Fruit fly (Drosophila melanogaster) whole organism, embryonic: ENCODE results near the gene Stt3B.

Experiments
- Bteb2 ChIP-seq: fragments of 200-800 bp; sonication (Bioruptor generic); optimal IDR thresholded peaks from 2 replicates; lab custom pipeline; 2016; ENCODE audit warnings: missing biosample characterization, missing genetic modification characterization
- CG11247 ChIP-seq: fragments of 200-800 bp; sonication (Bioruptor generic); IDR thresholded peaks from 2 replicates; pipeline ENCODE4 v1.3.6; 2022; ENCODE audit warnings: missing biosample characterization, missing genetic modification characterization
- CG13287 ChIP-seq: fragments of 200-800 bp; sonication (Bioruptor generic); IDR thresholded peaks from 2 replicates; pipeline ENCODE4 v1.3.6; 2022; ENCODE audit warnings: missing biosample characterization, missing genetic modification characterization; ENCODE audit not compliant: partially characterized antibody
- CG14441 ChIP-seq: fragments of 200-800 bp; sonication (Bioruptor generic); IDR thresholded peaks from 2 replicates; pipeline ENCODE4 v1.3.6; 2022; ENCODE audit warnings: missing biosample characterization, missing genetic modification characterization
- CG16815 ChIP-seq: fragments of 200-800 bp; sonication (Bioruptor generic); optimal IDR thresholded peaks from 3 replicates; lab custom pipeline; 2017; ENCODE audit warnings: missing biosample characterization, mild to moderate bottlenecking, missing genetic modification characterization
- CG17385 ChIP-seq: fragments of 200-800 bp; sonication (Bioruptor generic); optimal IDR thresholded peaks from 3 replicates; lab custom pipeline; 2018; ENCODE audit warnings: missing biosample characterization, mild to moderate bottlenecking, missing genetic modification characterization
- CG18764 ChIP-seq: fragments of 200-800 bp; sonication (Bioruptor generic); optimal IDR thresholded peaks from 3 replicates; lab custom pipeline; 2016; ENCODE audit warnings: missing biosample characterization, missing genetic modification characterization
- CG2120 ChIP-seq: fragments of 200-800 bp; sonication (Bioruptor generic); optimal IDR thresholded peaks from 3 replicates; lab custom pipeline; 2016; ENCODE audit warnings: missing biosample characterization, missing genetic modification characterization
- CG2129 ChIP-seq: fragments of 200-800 bp; sonication (Bioruptor generic); IDR thresholded peaks from 2 replicates; pipeline ENCODE4 v1.3.6; 2022; ENCODE audit warnings: missing biosample characterization, missing genetic modification characterization; ENCODE audit not compliant: partially characterized antibody
- CG32767 ChIP-seq: fragments of 200-800 bp; sonication (Bioruptor generic); IDR thresholded peaks from 2 replicates; pipeline ENCODE4 v1.3.6; 2022; ENCODE audit warnings: missing biosample characterization, missing genetic modification characterization
- CG33557 ChIP-seq: fragments of 200-800 bp; sonication (Bioruptor generic); optimal IDR thresholded peaks from 2 replicates; lab custom pipeline; 2019; ENCODE audit warnings: missing biosample characterization, mild to moderate bottlenecking, missing genetic modification characterization, moderate library complexity
- CG34224 ChIP-seq: fragments of 200-800 bp; sonication (Bioruptor generic); IDR thresholded peaks from 3 replicates; pipeline ENCODE4 v1.3.6; 2022; ENCODE audit warnings: missing biosample characterization, missing genetic modification characterization; ENCODE audit not compliant: partially characterized antibody
- CG34376 ChIP-seq: fragments of 200-800 bp; sonication (Bioruptor generic); optimal IDR thresholded peaks from 2 replicates; lab custom pipeline; 2018; ENCODE audit warnings: missing biosample characterization, mild to moderate bottlenecking, missing genetic modification characterization
- CG34422 ChIP-seq: fragments of 200-800 bp; sonication (Bioruptor generic); IDR thresholded peaks from 3 replicates; pipeline ENCODE4 v1.3.6; 2022; ENCODE audit warnings: missing biosample characterization, missing genetic modification characterization
- CG3847 ChIP-seq: fragments of 200-800 bp; sonication (Bioruptor generic); IDR thresholded peaks from 2 replicates; pipeline ENCODE4 v1.3.6; 2022; ENCODE audit warnings: missing biosample characterization, missing genetic modification characterization
- CG4328 ChIP-seq: fragments of 200-800 bp; sonication (Bioruptor generic); optimal IDR thresholded peaks from 3 replicates; lab custom pipeline; 2017; ENCODE audit warnings: missing biosample characterization, missing genetic modification reagents, missing genetic modification characterization
- CG6791 ChIP-seq: fragments of 200-800 bp; sonication (Bioruptor generic); IDR thresholded peaks from 3 replicates; pipeline ENCODE4 v1.3.6; 2022; ENCODE audit warnings: missing biosample characterization, missing genetic modification characterization; ENCODE audit not compliant: partially characterized antibody
- CG8290 ChIP-seq, 3 experiments: fragments of 200-800 bp; sonication (Bioruptor generic); optimal IDR thresholded peaks; 2 replicates each; lab custom pipeline; 2016 to 2019; ENCODE audit warnings: missing biosample characterization in 3 of 3, missing genetic modification characterization in 3 of 3, mild to moderate bottlenecking in 2 of 3, moderate library complexity in 1 of 3
- CG8924 ChIP-seq: fragments of 200-800 bp; optimal IDR thresholded peaks from 3 replicates; lab custom pipeline; 2019; ENCODE audit warnings: missing biosample characterization, mild to moderate bottlenecking, missing genetic modification characterization, moderate library complexity
- CG9215 ChIP-seq: fragments of 200-800 bp; sonication (Bioruptor generic); IDR thresholded peaks from 2 replicates; pipeline ENCODE4 v1.3.6; 2022; ENCODE audit warnings: missing biosample characterization, missing genetic modification characterization
- CG9609 ChIP-seq: fragments of 200-800 bp; sonication (Bioruptor generic); optimal IDR thresholded peaks from 3 replicates; lab custom pipeline; 2016; ENCODE audit warnings: missing biosample characterization, missing genetic modification characterization
- CG9727 ChIP-seq: fragments of 200-800 bp; sonication (Bioruptor generic); optimal IDR thresholded peaks from 3 replicates; lab custom pipeline; 2017; ENCODE audit warnings: missing biosample characterization, mild to moderate bottlenecking, missing genetic modification characterization
- CG9817 ChIP-seq: fragments of 200-800 bp; sonication (Bioruptor generic); optimal IDR thresholded peaks from 2 replicates; lab custom pipeline; 2018; ENCODE audit warnings: missing biosample characterization, mild to moderate bottlenecking, missing genetic modification characterization, moderate library complexity
- Camta ChIP-seq: fragments of 200-800 bp; sonication (Bioruptor generic); optimal IDR thresholded peaks from 2 replicates; lab custom pipeline; 2016; ENCODE audit warnings: missing biosample characterization, missing genetic modification characterization
- CoRest ChIP-seq: fragments of 200-800 bp; sonication (Bioruptor generic); optimal IDR thresholded peaks from 3 replicates; lab custom pipeline; 2018; ENCODE audit warnings: missing biosample characterization, mild to moderate bottlenecking, missing genetic modification characterization, moderate library complexity
- Dll ChIP-seq: fragments of 200-800 bp; sonication (Bioruptor generic); IDR thresholded peaks from 4 replicates; pipeline ENCODE4 v1.3.6; 2022; ENCODE audit warnings: missing biosample characterization, missing genetic modification characterization; ENCODE audit not compliant: partially characterized antibody
- Dref ChIP-seq: fragments of 200-800 bp; sonication (Bioruptor generic); IDR thresholded peaks from 2 replicates; pipeline ENCODE4 v1.3.6; 2022; ENCODE audit warnings: missing biosample characterization, missing genetic modification characterization
- Ets97D ChIP-seq: fragments of 200-800 bp; sonication (Bioruptor generic); optimal IDR thresholded peaks from 3 replicates; lab custom pipeline; 2016; ENCODE audit warnings: missing biosample characterization, missing genetic modification characterization
- Fer1 ChIP-seq: fragments of 200-800 bp; sonication (Bioruptor generic); optimal IDR thresholded peaks from 2 replicates; lab custom pipeline; 2017; ENCODE audit warnings: missing biosample characterization, mild to moderate bottlenecking, missing genetic modification characterization
- H15 ChIP-seq: fragments of 200-800 bp; sonication (Bioruptor generic); IDR thresholded peaks from 3 replicates; pipeline ENCODE4 v1.3.6; 2022; ENCODE audit warnings: missing biosample characterization, missing genetic modification characterization
- HLH4C ChIP-seq: fragments of 200-800 bp; sonication (Bioruptor generic); IDR thresholded peaks from 3 replicates; pipeline ENCODE4 v1.3.6; 2022; ENCODE audit warnings: missing biosample characterization, missing genetic modification characterization; ENCODE audit not compliant: partially characterized antibody
- HmgZ ChIP-seq: fragments of 200-800 bp; sonication (Bioruptor generic); optimal IDR thresholded peaks from 2 replicates; lab custom pipeline; 2018; ENCODE audit warnings: missing biosample characterization, mild to moderate bottlenecking, missing genetic modification characterization
- Hmr ChIP-seq: fragments of 200-800 bp; sonication (Bioruptor generic); optimal IDR thresholded peaks from 3 replicates; lab custom pipeline; 2017; ENCODE audit warnings: mild to moderate bottlenecking, missing biosample characterization, missing genetic modification reagents, missing genetic modification characterization
- Med ChIP-seq: fragments of 200-800 bp; sonication (Bioruptor generic); peaks from one replicate; lab custom pipeline; 2016; ENCODE audit warnings: missing biosample characterization, missing genetic modification characterization, mild to moderate bottlenecking, inconsistent platforms, moderate library complexity
- NC2β ChIP-seq: fragments of 200-800 bp; sonication (Bioruptor generic); optimal IDR thresholded peaks from 2 replicates; lab custom pipeline; 2016; ENCODE audit warnings: missing biosample characterization, missing genetic modification characterization
- Pdp1 ChIP-seq, 2 experiments: fragments of 200-800 bp; sonication (Bioruptor generic); optimal IDR thresholded peaks; 3 replicates each; lab custom pipeline; 2016; ENCODE audit warnings: missing biosample characterization in 2 of 2, missing genetic modification characterization in 2 of 2, mild to moderate bottlenecking in 1 of 2, moderate library complexity in 1 of 2
- Sin3A ChIP-seq: fragments of >200 bp; optimal IDR thresholded peaks from 2 replicates; lab custom pipeline; 2018
- Xbp1 ChIP-seq: fragments of 200-800 bp; sonication (Bioruptor generic); optimal IDR thresholded peaks from 3 replicates; lab custom pipeline; 2016; ENCODE audit warnings: missing biosample characterization, mild to moderate bottlenecking, missing genetic modification characterization
- bab2 ChIP-seq: fragments of 200-800 bp; sonication (Bioruptor generic); optimal IDR thresholded peaks from 2 replicates; lab custom pipeline; 2016; ENCODE audit warnings: missing biosample characterization, missing genetic modification characterization
- da ChIP-seq: fragments of 200-800 bp; sonication (Bioruptor generic); optimal IDR thresholded peaks from 2 replicates; lab custom pipeline; 2016; ENCODE audit warnings: missing biosample characterization, missing genetic modification characterization
- eve ChIP-seq, 2 experiments: fragments of >200 bp; optimal IDR thresholded peaks; 2 replicates each; lab custom pipeline; 2017; ENCODE audit warnings: missing biosample characterization in 2 of 2, missing genetic modification characterization in 2 of 2
- h ChIP-seq: fragments of >200 bp; optimal IDR thresholded peaks from 2 replicates; lab custom pipeline; 2017
- mam ChIP-seq: fragments of 200-800 bp; sonication (Bioruptor generic); optimal IDR thresholded peaks from 3 replicates; lab custom pipeline; 2016; ENCODE audit warnings: missing biosample characterization, missing genetic modification characterization
- onecut ChIP-seq: fragments of 200-800 bp; sonication (Bioruptor generic); IDR thresholded peaks from 2 replicates; pipeline ENCODE4 v1.3.6; 2022; ENCODE audit warnings: missing biosample characterization, missing genetic modification characterization
- ro ChIP-seq: fragments of 200-800 bp; sonication (Bioruptor generic); IDR thresholded peaks from 2 replicates; pipeline ENCODE4 v1.3.6; 2022; ENCODE audit warnings: missing biosample characterization, missing genetic modification characterization
- scrt ChIP-seq: fragments of 200-800 bp; sonication (Bioruptor generic); optimal IDR thresholded peaks from 2 replicates; lab custom pipeline; 2018; ENCODE audit warnings: missing biosample characterization, mild to moderate bottlenecking, missing genetic modification characterization, moderate library complexity
- sim ChIP-seq: fragments of 200-800 bp; sonication (Bioruptor generic); IDR thresholded peaks from 2 replicates; pipeline ENCODE4 v1.3.6; 2022; ENCODE audit warnings: missing biosample characterization, missing genetic modification characterization
- unc-4 ChIP-seq: fragments of 200-800 bp; sonication (Bioruptor generic); IDR thresholded peaks from 2 replicates; pipeline ENCODE4 v1.3.6; 2022; ENCODE audit warnings: missing biosample characterization, missing genetic modification characterization; ENCODE audit not compliant: partially characterized antibody

Gene Stt3B

dm6 chr3R:25054451-25055188 is 14.8 kb downstream of the Stt3B start, which contains the start of gene CG31109 (continued):
- TF ChIP-seq Camta (GFP tag; lab: Kevin White, UChicago) (no peak), HLH4C (peak; percentile 40; the same call in 1 of the 3 replicates), CG11247 (GFP tag; lab: Robert Waterston, UW) (no peak), CG18764 (GFP tag; lab: Kevin White, UChicago) (no peak), CoRest (tag; lab: Kevin White, UChicago) (peak; percentile 29), CG2129 (GFP tag; lab: Robert Waterston, UW) (0 out of 2 replicates have a peak, but pooled peaks have one; percentile 17), Ets97D (GFP tag; lab: Kevin White, UChicago) (peak; percentile 74), CG34376 (GFP tag; lab: Kevin White, UChicago) (peak; percentile 28), Med (GFP tag; lab: Kevin White, UChicago) (peak; percentile 74), unc-4 (GFP tag; lab: Robert Waterston, UW) (peak; percentile 44; the same call in 1 of the 2 replicates), Fer1 (GFP tag; lab: Kevin White, UChicago) (peak; percentile 7), CG3847 (GFP tag; lab: Robert Waterston, UW) (peak; percentile 37; the same call in 1 of the 2 replicates), Xbp1 (GFP tag; lab: Kevin White, UChicago) (peak; percentile 20), da (GFP tag; lab: Kevin White, UChicago) (no peak), CG34422 (GFP tag; lab: Robert Waterston, UW) (peak; percentile 48; the same call in 1 of the 3 replicates), Pdp1 (GFP tag; optimal IDR thresholded peaks at IDR 0.05; lab: Kevin White, UChicago) (peak in 1 of 2 experiments; percentile 26), Bteb2 (GFP tag; lab: Kevin White, UChicago) (peak; percentile 7), scrt (no peak), CG9727 (GFP tag; lab: Kevin White, UChicago) (peak; percentile 2), CG17385 (GFP tag; lab: Kevin White, UChicago) (no peak), CG8924 (tag; lab: Kevin White, UChicago) (peak; percentile 67), CG2120 (GFP tag; lab: Kevin White, UChicago) (peak; percentile 64), CG9215 (GFP tag; lab: Robert Waterston, UW) (no peak), CG9609 (no peak), CG8290 (GFP tag; optimal IDR thresholded peaks at IDR 0.05; lab: Kevin White, UChicago) (peak; percentile 84), CG8290 (tag; optimal IDR thresholded peaks at IDR 0.05; lab: Kevin White, UChicago) (peak; percentile 73 to 89), CG33557 (no peak), bab2 (GFP tag; lab: Kevin White, UChicago) (no peak), ro (GFP tag; lab: Robert Waterston, UW) (no peak), CG14441 (GFP tag; lab: Robert Waterston, UW) (0 out of 2 replicates have a peak, but pooled peaks have one; percentile 17), CG13287 (GFP tag; lab: Robert Waterston, UW) (peak; percentile 61), eve (GFP tag; optimal IDR thresholded peaks at IDR 0.05; lab: Kevin White, UChicago) (peak in 1 of 2 experiments; percentile 56), mam (GFP tag; lab: Kevin White, UChicago) (peak; percentile 43), Hmr (peak; percentile 19), sim (GFP tag; lab: Robert Waterston, UW) (no peak), Sin3A (lab: Kevin White, UChicago) (peak; percentile 2), CG6791 (GFP tag; lab: Robert Waterston, UW) (peak; percentile 37; the same call in 1 of the 3 replicates), h (lab: Kevin White, UChicago) (no peak), CG9817 (tag; lab: Kevin White, UChicago) (peak; percentile 6), CG32767 (GFP tag; lab: Robert Waterston, UW) (0 out of 2 replicates have a peak, but pooled peaks have one; percentile 23), H15 (GFP tag; lab: Robert Waterston, UW) (no peak), CG4328 (GFP tag; lab: Kevin White, UChicago) (peak; percentile 11), HmgZ (tag; lab: Kevin White, UChicago) (peak; percentile 66), NC2β (peak; percentile 34), onecut (GFP tag; lab: Robert Waterston, UW) (peak; percentile 60), CG16815 (GFP tag; lab: Kevin White, UChicago) (no peak), CG34224 (GFP tag; lab: Robert Waterston, UW) (peak; percentile 49), Dref (GFP tag; lab: Robert Waterston, UW) (peak; percentile 78), Dll (GFP tag; lab: Robert Waterston, UW) (peak; percentile 50; the same call in 1 of the 4 replicates)
